Worm (Caenorhabditis elegans): ENCODE results near the gene R04B3.1.

Gene R04B3.1

DNA sequence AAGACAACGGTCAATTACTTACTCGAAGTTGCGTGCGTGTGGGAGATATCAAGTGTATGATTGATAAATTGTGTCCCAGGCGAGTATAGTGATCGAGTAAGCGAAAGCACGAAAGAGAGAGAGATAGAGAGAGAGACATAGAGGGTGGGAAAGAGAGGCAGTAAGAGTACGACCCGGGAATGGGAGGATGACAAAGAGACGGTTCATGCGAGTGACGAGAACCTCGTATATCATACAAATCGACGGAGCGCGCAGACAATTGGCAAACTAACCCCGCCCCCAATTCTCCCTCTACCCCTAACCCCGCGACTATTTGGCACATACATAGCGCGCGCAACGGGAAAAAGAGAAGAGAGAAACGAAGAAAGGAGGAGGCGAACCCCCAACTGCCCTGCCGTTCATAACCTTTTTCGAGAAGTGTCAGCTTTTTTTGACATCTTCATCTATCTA lies 24.7 kb upstream of the R04B3.1 start, which contains the start of gene rabr-1 (continued):
- no peak for TF ChIP-seq ztf-7 (tag; optimal IDR thresholded peaks at IDR 0.05)
- no peak for TF ChIP-seq Y5F2A.4 (GFP tag; optimal IDR thresholded peaks at IDR 0.05)
- no peak for TF ChIP-seq Y48G9A.11 (GFP tag; IDR thresholded peaks at IDR 0.05)
- no peak for TF ChIP-seq F49E8.2 (tag; optimal IDR thresholded peaks at IDR 0.05; ENCODE audit: borderline replicate concordance)
- TF ChIP-seq pha-4 (GFP tag; IDR thresholded peaks at IDR 0.05), result peak; percentile 33; the same call in 1 of the 2 replicates
- TF ChIP-seq pha-4 (tag; optimal IDR thresholded peaks at IDR 0.05), result no peak
- TF ChIP-seq dmd-9 (GFP tag; IDR thresholded peaks at IDR 0.05), result no peak
- TF ChIP-seq daf-19 (GFP tag; conservative IDR thresholded peaks at IDR 0.05), result no peak
- TF ChIP-seq unc-62 (GFP tag; optimal IDR thresholded peaks at IDR 0.05 in 1 of 2), result peak in 1 of 2 experiments; percentile 98
- no peak for TF ChIP-seq unc-62 (tag; optimal IDR thresholded peaks at IDR 0.05)
- no peak for TF ChIP-seq cey-2 (tag; optimal IDR thresholded peaks at IDR 0.05; ENCODE audit: borderline replicate concordance, insufficient read depth)
- no peak for TF ChIP-seq skn-1 (tag; optimal IDR thresholded peaks at IDR 0.05)
- peak; percentile 66 for TF ChIP-seq mep-1 (tag; optimal IDR thresholded peaks at IDR 0.05)
- TF ChIP-seq egl-27 (tag; optimal IDR thresholded peaks at IDR 0.05), result no peak
- 0 out of 2 replicates have a peak, but pooled peaks have one; percentile 48 for TF ChIP-seq nhr-41 (GFP tag; IDR thresholded peaks at IDR 0.05)
- peak; percentile 13 for TF ChIP-seq duxl-1 (tag; optimal IDR thresholded peaks at IDR 0.05; ENCODE audit: poor library complexity)
- TF ChIP-seq Y105C5A.15 (GFP tag; IDR thresholded peaks at IDR 0.05), result no peak
- no peak for TF ChIP-seq nhr-76 (tag; optimal IDR thresholded peaks at IDR 0.05)
- TF ChIP-seq hmg-1.1 (GFP tag; IDR thresholded peaks at IDR 0.05), result peak; percentile 54; the same call in 1 of the 2 replicates
- TF ChIP-seq zfp-3 (GFP tag; conservative IDR thresholded peaks at IDR 0.05), result no peak
- no peak for TF ChIP-seq ZK337.2 (GFP tag; IDR thresholded peaks at IDR 0.05)
- peak; percentile 82 for TF ChIP-seq nhr-28 (tag; optimal IDR thresholded peaks at IDR 0.05)
- no peak for TF ChIP-seq php-3 (GFP tag; IDR thresholded peaks at IDR 0.05)
- no peak for TF ChIP-seq D1046.2 (GFP tag; IDR thresholded peaks at IDR 0.05)

DNA sequence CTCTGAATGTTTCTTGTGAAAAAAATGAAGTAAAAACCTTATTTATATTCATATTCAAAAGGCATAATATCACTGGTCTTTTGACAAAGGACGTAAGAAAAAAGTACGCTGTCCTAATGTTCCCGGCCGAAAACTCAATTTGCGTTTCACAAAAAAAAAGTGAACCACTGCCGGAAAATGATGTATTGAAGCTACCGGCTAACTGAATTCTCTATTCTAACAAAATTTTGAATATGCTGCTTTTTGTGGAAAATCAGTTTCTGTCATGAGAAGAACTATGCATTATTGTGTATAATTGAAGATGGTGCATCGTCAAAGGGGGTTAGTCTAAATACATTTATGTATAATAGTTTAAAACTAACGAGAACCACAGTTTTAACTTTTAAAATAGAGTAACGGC lies 23.1 kb upstream of the R04B3.1 start:
- TF ChIP-seq ctbp-1 (GFP tag; IDR thresholded peaks at IDR 0.05) (peak; percentile 46; the same call in 1 of the 2 replicates), lin-13 (GFP tag; optimal IDR thresholded peaks at IDR 0.05) (no peak), duxl-1 (tag; optimal IDR thresholded peaks at IDR 0.05; ENCODE audit: poor library complexity) (no peak), ZK546.5 (tag; optimal IDR thresholded peaks at IDR 0.05) (no peak), nhr-10 (tag; optimal IDR thresholded peaks at IDR 0.05) (no peak), mxl-2 (GFP tag; conservative IDR thresholded peaks at IDR 0.05) (no peak), ces-1 (GFP tag; optimal IDR thresholded peaks at IDR 0.05) (peak; percentile 62), rbr-2 (tag; optimal IDR thresholded peaks at IDR 0.05) (no peak), spr-3 (GFP tag; optimal IDR thresholded peaks at IDR 0.05) (no peak), attf-4 (tag; optimal IDR thresholded peaks at IDR 0.05) (no peak), ceh-82 (tag; optimal IDR thresholded peaks at IDR 0.05) (no peak), tag-97 (GFP tag; IDR thresholded peaks at IDR 0.05) (no peak), aly-2 (tag; optimal IDR thresholded peaks at IDR 0.05) (no peak), lin-39 (tag; optimal IDR thresholded peaks at IDR 0.05) (no peak), dmd-9 (GFP tag; IDR thresholded peaks at IDR 0.05) (no peak), set-16 (GFP tag; IDR thresholded peaks at IDR 0.05) (no peak), nhr-111 (GFP tag; optimal IDR thresholded peaks at IDR 0.05) (no peak), ceh-44 (GFP tag; IDR thresholded peaks at IDR 0.05) (no peak), unc-39 (tag; optimal IDR thresholded peaks at IDR 0.05) (no peak), fkh-10 (GFP tag; optimal IDR thresholded peaks at IDR 0.05) (peak; percentile 81), madf-5 (GFP tag; IDR thresholded peaks at IDR 0.05) (no peak), vab-7 (GFP tag; IDR thresholded peaks at IDR 0.05) (no peak), nhr-77 (tag; optimal IDR thresholded peaks at IDR 0.05) (no peak)

Data from whole organism, L4 larva.